Worm (Caenorhabditis elegans): Measurements from ENCODE around the gene sra-38.

Gene sra-38

ce11 chrX:13940287-13940686, 40.3 kb upstream of the sra-38 start:
- TF ChIP-seq ceh-14 (tag; optimal IDR thresholded peaks at IDR 0.05): no peak

ce11 chrX:13939388-13939787, 39.4 kb upstream of the sra-38 start:
- no peak for TF ChIP-seq unc-42 (tag; optimal IDR thresholded peaks at IDR 0.05)
- no peak for TF ChIP-seq ets-4 (tag; optimal IDR thresholded peaks at IDR 0.05)
- TF ChIP-seq hlh-8 (tag; optimal IDR thresholded peaks at IDR 0.05): no peak
- no peak for TF ChIP-seq unc-55 (GFP tag; optimal IDR thresholded peaks at IDR 0.05)
- TF ChIP-seq sox-4 (tag; optimal IDR thresholded peaks at IDR 0.05): no peak
- no peak for TF ChIP-seq elt-2 (tag; optimal IDR thresholded peaks at IDR 0.05)
- no peak for TF ChIP-seq lim-6 (tag; optimal IDR thresholded peaks at IDR 0.05)
- no peak for TF ChIP-seq ceh-18 (tag; optimal IDR thresholded peaks at IDR 0.05)
- no peak for TF ChIP-seq hlh-13 (GFP tag; optimal IDR thresholded peaks at IDR 0.05)
- TF ChIP-seq pag-3 (tag; optimal IDR thresholded peaks at IDR 0.05; ENCODE audit: borderline replicate concordance): no peak
- TF ChIP-seq zip-5 (tag; optimal IDR thresholded peaks at IDR 0.05): no peak
- TF ChIP-seq ceh-45 (GFP tag; IDR thresholded peaks at IDR 0.05): no peak
- no peak for TF ChIP-seq tbx-7 (tag; optimal IDR thresholded peaks at IDR 0.05)
- TF ChIP-seq fkh-10 (GFP tag; optimal IDR thresholded peaks at IDR 0.05): no peak
- no peak for TF ChIP-seq pha-2 (tag; optimal IDR thresholded peaks at IDR 0.05)
- no peak for TF ChIP-seq eyg-1 (tag; optimal IDR thresholded peaks at IDR 0.05)
- no peak for TF ChIP-seq sox-2 (GFP tag; IDR thresholded peaks at IDR 0.05)

ce11 chrX:13937910-13938309, 38.0 kb upstream of the sra-38 start:
- no peak for TF ChIP-seq hlh-8 (tag; optimal IDR thresholded peaks at IDR 0.05)
- peak; percentile 8 for TF ChIP-seq nfya-1 (tag; optimal IDR thresholded peaks at IDR 0.05)

- TF ChIP-seq nhr-11 (tag; optimal IDR thresholded peaks at IDR 0.05) (no peak), zip-5 (tag; optimal IDR thresholded peaks at IDR 0.05) (no peak), nhr-232 (tag; optimal IDR thresholded peaks at IDR 0.05) (no peak), elt-2 (tag; optimal IDR thresholded peaks at IDR 0.05) (peak; percentile 71), ceh-9 (tag; optimal IDR thresholded peaks at IDR 0.05) (no peak)
These were observed 37.4 kb upstream of the sra-38 start for ce11 chrX:13937350-13937749.

ce11 chrX:13936719-13937118, 36.8 kb upstream of the sra-38 start:
- TF ChIP-seq unc-3 (GFP tag; conservative IDR thresholded peaks at IDR 0.05) (no peak), unc-3 (tag; optimal IDR thresholded peaks at IDR 0.05) (no peak), hlh-15 (tag; optimal IDR thresholded peaks at IDR 0.05) (no peak), ceh-22 (tag; optimal IDR thresholded peaks at IDR 0.05) (no peak), nhr-11 (tag; optimal IDR thresholded peaks at IDR 0.05) (no peak), pros-1 (tag; optimal IDR thresholded peaks at IDR 0.05) (no peak), hlh-8 (tag; optimal IDR thresholded peaks at IDR 0.05) (no peak), hlh-30 (tag; optimal IDR thresholded peaks at IDR 0.05; ENCODE audit: insufficient read depth) (no peak), ceh-14 (tag; optimal IDR thresholded peaks at IDR 0.05) (no peak), madf-2 (tag; optimal IDR thresholded peaks at IDR 0.05) (no peak), dve-1 (tag; optimal IDR thresholded peaks at IDR 0.05) (no peak), che-1 (tag; optimal IDR thresholded peaks at IDR 0.05) (no peak), pha-4 (tag; optimal IDR thresholded peaks at IDR 0.05) (no peak), lim-6 (tag; optimal IDR thresholded peaks at IDR 0.05) (no peak), ets-4 (tag; optimal IDR thresholded peaks at IDR 0.05) (no peak), ama-1 (optimal IDR thresholded peaks at IDR 0.05) (no peak), K02D7.2 (tag; optimal IDR thresholded peaks at IDR 0.05) (no peak), unc-42 (tag; optimal IDR thresholded peaks at IDR 0.05) (no peak), gmeb-2 (tag; optimal IDR thresholded peaks at IDR 0.05) (no peak), nfya-1 (tag; optimal IDR thresholded peaks at IDR 0.05) (no peak)

Measured in whole organism, late embryonic.